Worm (Caenorhabditis elegans) whole organism, L4 larva: ENCODE measurements around the gene nhr-117.

Source experiments
- D1046.2 ChIP-seq: fragments of 200-800 bp; sonication (Bioruptor generic); IDR thresholded peaks from 2 replicates; pipeline ENCODE4 v1.3.6; 2022; ENCODE audit warnings: missing genetic modification characterization, missing compliant biosample characterization
- F10B5.3 ChIP-seq: sonication (generic microtip); optimal IDR thresholded peaks from 2 replicates; lab custom pipeline; 2016; ENCODE audit warnings: mild to moderate bottlenecking, missing genetic modification characterization, missing compliant biosample characterization
- R02D3.7 ChIP-seq: fragments of 150-350 bp; sonication (generic microtip); optimal IDR thresholded peaks from 3 replicates; lab custom pipeline; 2014; ENCODE audit warnings: missing biosample characterization, missing genetic modification characterization
- T26A8.4 ChIP-seq: fragments of 200-800 bp; sonication (Bioruptor generic); IDR thresholded peaks from 2 replicates; pipeline ENCODE4 v1.3.6; 2022; ENCODE audit warnings: missing genetic modification characterization, missing compliant biosample characterization
- Y75B8A.6 ChIP-seq: fragments of 200-800 bp; sonication (Bioruptor generic); IDR thresholded peaks from 2 replicates; pipeline ENCODE4 v1.3.6; 2022; ENCODE audit warnings: missing genetic modification reagents, missing genetic modification characterization, missing compliant biosample characterization
- aly-2 ChIP-seq: sonication (generic microtip); optimal IDR thresholded peaks from 2 replicates; lab custom pipeline; 2018; ENCODE audit warnings: missing biosample characterization, missing genetic modification characterization
- ceh-32 ChIP-seq: sonication (generic microtip); optimal IDR thresholded peaks from 2 replicates; lab custom pipeline; 2016; ENCODE audit warnings: mild to moderate bottlenecking, missing genetic modification characterization, missing compliant biosample characterization; ENCODE audit not compliant: poor library complexity
- ceh-62 ChIP-seq: sonication (generic microtip); optimal IDR thresholded peaks from 2 replicates; lab custom pipeline; 2017; ENCODE audit warnings: missing biosample characterization, missing genetic modification characterization
- ces-1 ChIP-seq: fragments of 150-350 bp; sonication (generic microtip); optimal IDR thresholded peaks from 4 replicates; lab custom pipeline; 2014; ENCODE audit warnings: missing biosample characterization, missing genetic modification reagents, missing genetic modification characterization
- ctbp-1 ChIP-seq: fragments of 200-800 bp; sonication (Bioruptor generic); IDR thresholded peaks from 2 replicates; pipeline ENCODE4 v1.3.6; 2022; ENCODE audit warnings: missing genetic modification reagents, missing genetic modification characterization, missing compliant biosample characterization
- daf-12 ChIP-seq: fragments of 150-350 bp; optimal IDR thresholded peaks from 2 replicates; lab custom pipeline; 2014; ENCODE audit warnings: missing biosample characterization, missing genetic modification reagents, missing genetic modification characterization
- daf-16 ChIP-seq, 3 experiments: sonication (generic microtip); optimal IDR thresholded peaks; 2 replicates each; lab custom pipeline; 2016 to 2017; ENCODE audit warnings: missing genetic modification characterization in 3 of 3, missing genetic modification reagents in 3 of 3, mild to moderate bottlenecking in 2 of 3, missing compliant biosample characterization in 2 of 3, missing biosample characterization in 1 of 3, moderate library complexity in 1 of 3
- daf-8 ChIP-seq: fragments of 200-800 bp; sonication (Bioruptor generic); IDR thresholded peaks from 2 replicates; pipeline ENCODE4 v1.3.6; 2022; ENCODE audit warnings: missing genetic modification characterization, missing compliant biosample characterization
- duxl-1 ChIP-seq: sonication (generic microtip); optimal IDR thresholded peaks from 2 replicates; lab custom pipeline; 2016; ENCODE audit warnings: mild to moderate bottlenecking, missing genetic modification characterization, moderate library complexity, missing compliant biosample characterization; ENCODE audit not compliant: poor library complexity
- dve-1 ChIP-seq: sonication (generic microtip); optimal IDR thresholded peaks from 2 replicates; lab custom pipeline; 2017; ENCODE audit warnings: antibody characterized with exemption, mild to moderate bottlenecking, missing genetic modification characterization, missing compliant biosample characterization; ENCODE audit not compliant: insufficient read depth
- egl-43 ChIP-seq: fragments of 200-800 bp; sonication (Bioruptor generic); IDR thresholded peaks from 2 replicates; pipeline ENCODE4 v1.3.6; 2022; ENCODE audit warnings: missing genetic modification reagents, missing genetic modification characterization, missing compliant biosample characterization
- fkh-10 ChIP-seq: fragments of 150-350 bp; optimal IDR thresholded peaks from 2 replicates; lab custom pipeline; 2014; ENCODE audit warnings: missing biosample characterization, missing genetic modification reagents, missing genetic modification characterization
- hlh-30 ChIP-seq: sonication (generic microtip); optimal IDR thresholded peaks from 2 replicates; lab custom pipeline; 2017; ENCODE audit warnings: antibody characterized with exemption, mild to moderate bottlenecking, missing genetic modification characterization, missing compliant biosample characterization; ENCODE audit not compliant: insufficient read depth
- jun-1 ChIP-seq: fragments of 150-350 bp; optimal IDR thresholded peaks from 2 replicates; lab custom pipeline; 2014; ENCODE audit warnings: missing biosample characterization, missing genetic modification reagents, missing genetic modification characterization
- lim-7 ChIP-seq: fragments of 200-800 bp; sonication (Bioruptor generic); IDR thresholded peaks from 2 replicates; pipeline ENCODE4 v1.3.6; 2022; ENCODE audit warnings: missing genetic modification characterization, missing compliant biosample characterization
- lin-1 ChIP-seq: fragments of 200-800 bp; sonication (Bioruptor generic); IDR thresholded peaks from 2 replicates; pipeline ENCODE4 v1.3.6; 2022; ENCODE audit warnings: missing genetic modification reagents, missing genetic modification characterization, missing compliant biosample characterization
- lin-13 ChIP-seq: fragments of 150-350 bp; optimal IDR thresholded peaks from 2 replicates; lab custom pipeline; 2014; ENCODE audit warnings: missing biosample characterization, missing genetic modification reagents, missing genetic modification characterization
- lin-38 ChIP-seq: fragments of 200-800 bp; sonication (Bioruptor generic); IDR thresholded peaks from 2 replicates; pipeline ENCODE4 v1.3.6; 2022; ENCODE audit warnings: missing genetic modification reagents, missing genetic modification characterization, missing compliant biosample characterization
- lin-39 ChIP-seq: fragments of 150-350 bp; optimal IDR thresholded peaks from 2 replicates; lab custom pipeline; 2014; ENCODE audit warnings: missing biosample characterization, missing genetic modification reagents, missing genetic modification characterization
- lir-3 ChIP-seq: sonication (generic microtip); optimal IDR thresholded peaks from 2 replicates; lab custom pipeline; 2016; ENCODE audit warnings: mild to moderate bottlenecking, missing genetic modification characterization, missing compliant biosample characterization
- madf-5 ChIP-seq, 2 experiments: fragments of 200-800 bp; sonication (Bioruptor generic); IDR thresholded peaks; 2 replicates each; pipeline ENCODE4 v1.3.6; 2022; ENCODE audit warnings: missing compliant biosample characterization in 2 of 2, missing genetic modification characterization in 2 of 2
- mdl-1 ChIP-seq, 2 experiments: fragments of 150-350 bp in 1 of 2; sonication (generic microtip) in 1 of 2; optimal IDR thresholded peaks; 2 replicates each; lab custom pipeline; 2014 to 2017; ENCODE audit warnings: missing biosample characterization in 2 of 2, missing genetic modification characterization in 2 of 2
- nhr-10 ChIP-seq: fragments of 150-350 bp; optimal IDR thresholded peaks from 2 replicates; lab custom pipeline; 2014; ENCODE audit warnings: missing biosample characterization, missing genetic modification characterization
- nhr-11 ChIP-seq: fragments of 150-350 bp; optimal IDR thresholded peaks from 2 replicates; lab custom pipeline; 2014; ENCODE audit warnings: missing biosample characterization, missing genetic modification characterization
- nhr-111 ChIP-seq: fragments of 200-800 bp; sonication (Bioruptor generic); optimal IDR thresholded peaks from 2 replicates; lab custom pipeline; 2018; ENCODE audit warnings: mild to moderate bottlenecking, missing genetic modification characterization, missing compliant biosample characterization
- nhr-28 ChIP-seq: fragments of 150-350 bp; optimal IDR thresholded peaks from 2 replicates; lab custom pipeline; 2014; ENCODE audit warnings: missing biosample characterization, missing genetic modification characterization
- nhr-48 ChIP-seq: sonication (generic microtip); optimal IDR thresholded peaks from 2 replicates; lab custom pipeline; 2016; ENCODE audit warnings: mild to moderate bottlenecking, missing genetic modification characterization, missing compliant biosample characterization
- pha-4 ChIP-seq, 2 experiments: fragments of 150-350 bp in 1 of 2; fragments of 200-800 bp in 1 of 2; sonication (Bioruptor generic) in 1 of 2; IDR thresholded peaks in 1 of 2; optimal IDR thresholded peaks in 1 of 2; 2 replicates each; pipeline versions ENCODE4 v1.3.6 to Lab custom; 2014 to 2022; ENCODE audit warnings: missing genetic modification characterization in 2 of 2, missing genetic modification reagents in 2 of 2, missing biosample characterization in 1 of 2, missing compliant biosample characterization in 1 of 2
- pqm-1 ChIP-seq: sonication (generic microtip); optimal IDR thresholded peaks from 2 replicates; lab custom pipeline; 2017; ENCODE audit warnings: missing biosample characterization, missing genetic modification characterization
- skn-1 ChIP-seq: fragments of 150-350 bp; optimal IDR thresholded peaks from 2 replicates; lab custom pipeline; 2014; ENCODE audit warnings: missing biosample characterization, missing genetic modification characterization
- snpc-4 ChIP-seq: fragments of 150-350 bp; optimal IDR thresholded peaks from 2 replicates; lab custom pipeline; 2014; ENCODE audit warnings: missing biosample characterization, missing genetic modification characterization
- spr-1 ChIP-seq: sonication (generic microtip); optimal IDR thresholded peaks from 2 replicates; lab custom pipeline; 2016; ENCODE audit warnings: mild to moderate bottlenecking, missing genetic modification characterization, missing compliant biosample characterization
- tag-97 ChIP-seq: fragments of 200-800 bp; sonication (Bioruptor generic); IDR thresholded peaks from 2 replicates; pipeline ENCODE4 v1.3.6; 2022; ENCODE audit warnings: missing genetic modification characterization, missing compliant biosample characterization
- unc-62 ChIP-seq, 3 experiments: fragments of 150-350 bp in 1 of 3; sonication (generic microtip); optimal IDR thresholded peaks in 2 of 3; peaks in 1 of 3; 1 replicate in 1 of 3; 2 replicates in 2 of 3; lab custom pipeline; 2014 to 2017; ENCODE audit warnings: missing biosample characterization in 3 of 3, missing genetic modification characterization in 3 of 3, missing genetic modification reagents in 3 of 3, missing genotype in 1 of 3
- zfp-2 ChIP-seq: sonication (generic microtip); optimal IDR thresholded peaks from 2 replicates; lab custom pipeline; 2016; ENCODE audit warnings: mild to moderate bottlenecking, missing genetic modification characterization, missing compliant biosample characterization
- ztf-7 ChIP-seq: fragments of 150-350 bp; optimal IDR thresholded peaks from 2 replicates; lab custom pipeline; 2014; ENCODE audit warnings: missing biosample characterization, missing genetic modification characterization

Gene nhr-117

ce11 chrV:1626720-1627119 lies 5.4 kb upstream of the nhr-117 start, which contains the start of gene nhr-237:
Gene nhr-237, minus strand, starts transcription at chrV:1626820.
- TF ChIP-seq duxl-1 (tag; lab: Kevin White, UChicago) = no peak
- no peak for TF ChIP-seq D1046.2
- TF ChIP-seq lin-1 (GFP tag; lab: Robert Waterston, UW) = no peak
- TF ChIP-seq egl-43 (GFP tag; lab: Robert Waterston, UW) = no peak
- no peak for TF ChIP-seq unc-62 (GFP tag; optimal IDR thresholded peaks at IDR 0.05 in 1 of 2; lab: Kevin White, UChicago)
- no peak for TF ChIP-seq unc-62 (tag; optimal IDR thresholded peaks at IDR 0.05; lab: Kevin White, UChicago)
- no peak for TF ChIP-seq lin-39 (tag; lab: Kevin White, UChicago)
- TF ChIP-seq ctbp-1 (GFP tag; lab: Robert Waterston, UW) = no peak
- no peak for TF ChIP-seq R02D3.7 (tag; lab: Kevin White, UChicago)
- no peak for TF ChIP-seq F10B5.3 (tag; lab: Kevin White, UChicago)

ce11 chrV:1624340-1624739 lies 3.0 kb upstream of the nhr-117 start, which contains the start of gene nhr-110:
Gene nhr-110, minus strand, starts transcription at chrV:1624440.
- TF ChIP-seq daf-12 = no peak
- no peak for TF ChIP-seq zfp-2
- TF ChIP-seq lir-3 = no peak
- TF ChIP-seq Y75B8A.6 (GFP tag; lab: Robert Waterston, UW) = no peak
- no peak for TF ChIP-seq skn-1
- TF ChIP-seq ceh-32 (tag; lab: Kevin White, UChicago) = no peak
- no peak for TF ChIP-seq ctbp-1 (GFP tag; lab: Robert Waterston, UW)
- TF ChIP-seq nhr-48 (tag; lab: Kevin White, UChicago) = no peak
- TF ChIP-seq pha-4 (GFP tag; IDR thresholded peaks at IDR 0.05; lab: Robert Waterston, UW) = no peak
- TF ChIP-seq pha-4 (tag; optimal IDR thresholded peaks at IDR 0.05; lab: Kevin White, UChicago) = no peak
- TF ChIP-seq unc-62 (GFP tag; optimal IDR thresholded peaks at IDR 0.05 in 1 of 2; lab: Kevin White, UChicago) = peak in 1 of 2 experiments; percentile 46
- TF ChIP-seq unc-62 (tag; optimal IDR thresholded peaks at IDR 0.05; lab: Kevin White, UChicago) = no peak
- TF ChIP-seq daf-8 = no peak
- TF ChIP-seq T26A8.4 (GFP tag; lab: Robert Waterston, UW) = no peak
- TF ChIP-seq snpc-4 (tag; lab: Kevin White, UChicago) = no peak
- no peak for TF ChIP-seq lim-7 (GFP tag; lab: Robert Waterston, UW)
- TF ChIP-seq hlh-30 (tag; lab: Kevin White, UChicago) = no peak
- TF ChIP-seq daf-16 (GFP tag; optimal IDR thresholded peaks at IDR 0.05; lab: Kevin White, UChicago) = no peak
- TF ChIP-seq daf-16 (tag; optimal IDR thresholded peaks at IDR 0.05; lab: Kevin White, UChicago) = peak; percentile 47
- no peak for TF ChIP-seq aly-2 (tag; lab: Kevin White, UChicago)
- peak; percentile 16 for TF ChIP-seq nhr-28 (tag; lab: Kevin White, UChicago)
- no peak for TF ChIP-seq nhr-111 (GFP tag; lab: Kevin White, UChicago)
- TF ChIP-seq spr-1 (tag; lab: Kevin White, UChicago) = no peak
- no peak for TF ChIP-seq lin-13 (GFP tag; lab: Kevin White, UChicago)
- TF ChIP-seq pqm-1 = no peak
- TF ChIP-seq mdl-1 (tag; optimal IDR thresholded peaks at IDR 0.05; lab: Kevin White, UChicago) = no peak
- no peak for TF ChIP-seq jun-1
- no peak for TF ChIP-seq D1046.2
- no peak for TF ChIP-seq madf-5 (GFP tag; IDR thresholded peaks at IDR 0.05; lab: Robert Waterston, UW)
- no peak for TF ChIP-seq lin-38
- no peak for TF ChIP-seq nhr-11 (tag; lab: Kevin White, UChicago)
- no peak for TF ChIP-seq ceh-62
- peak; percentile 33 for TF ChIP-seq dve-1 (tag; lab: Kevin White, UChicago)
- no peak for TF ChIP-seq tag-97 (GFP tag; lab: Robert Waterston, UW)
- no peak for TF ChIP-seq nhr-10
- no peak for TF ChIP-seq ztf-7 (tag; lab: Kevin White, UChicago)
- no peak for TF ChIP-seq fkh-10 (GFP tag; lab: Kevin White, UChicago)
- TF ChIP-seq ces-1 (GFP tag; lab: Kevin White, UChicago) = no peak
- TF ChIP-seq, all 104 proteins: peak for 4
